Worm (Caenorhabditis elegans) whole organism, L3 larva: Measurements from ENCODE around the gene rpn-3.

Experiments
- R02D3.7 ChIP-seq: fragments of 150-350 bp; optimal IDR thresholded peaks from 2 replicates; lab custom pipeline; 2014; ENCODE audit warnings: missing biosample characterization, missing genetic modification characterization
- ZK546.5 ChIP-seq: sonication (generic microtip); optimal IDR thresholded peaks from 2 replicates; lab custom pipeline; 2017; ENCODE audit warnings: missing biosample characterization, missing genetic modification characterization
- aly-2 ChIP-seq: fragments of 150-350 bp; optimal IDR thresholded peaks from 2 replicates; lab custom pipeline; 2014; ENCODE audit warnings: missing biosample characterization, missing genetic modification characterization
- ama-1 ChIP-seq: fragments of 150-350 bp; optimal IDR thresholded peaks from 2 replicates; lab custom pipeline; 2018
- ceh-16 ChIP-seq: sonication (generic microtip); optimal IDR thresholded peaks from 2 replicates; lab custom pipeline; 2017; ENCODE audit warnings: missing biosample characterization, missing genetic modification characterization
- ceh-28 ChIP-seq: fragments of 150-350 bp; optimal IDR thresholded peaks from 2 replicates; lab custom pipeline; 2014; ENCODE audit warnings: missing biosample characterization, missing genetic modification reagents, missing genetic modification characterization
- ceh-82 ChIP-seq: fragments of 150-350 bp; optimal IDR thresholded peaks from 2 replicates; lab custom pipeline; 2014; ENCODE audit warnings: missing biosample characterization, missing genetic modification characterization
- ceh-9 ChIP-seq: sonication (generic microtip); optimal IDR thresholded peaks from 2 replicates; lab custom pipeline; 2018; ENCODE audit warnings: missing biosample characterization, missing genetic modification characterization
- daf-12 ChIP-seq: fragments of 150-350 bp; optimal IDR thresholded peaks from 2 replicates; lab custom pipeline; 2014; ENCODE audit warnings: missing biosample characterization, missing genetic modification reagents, missing genetic modification characterization
- egl-27 ChIP-seq: sonication (generic microtip); optimal IDR thresholded peaks from 4 replicates; lab custom pipeline; 2017; ENCODE audit warnings: missing biosample characterization, missing genetic modification reagents, missing genetic modification characterization
- egl-5 ChIP-seq: fragments of 150-350 bp; optimal IDR thresholded peaks from 2 replicates; lab custom pipeline; 2017; ENCODE audit warnings: missing biosample characterization, missing genetic modification reagents, missing genetic modification characterization, inconsistent platforms
- elt-1 ChIP-seq: fragments of 150-350 bp; optimal IDR thresholded peaks from 2 replicates; lab custom pipeline; 2014; ENCODE audit warnings: missing biosample characterization, missing genetic modification characterization
- elt-2 ChIP-seq: sonication (generic microtip); optimal IDR thresholded peaks from 2 replicates; lab custom pipeline; 2016; ENCODE audit warnings: missing genetic modification reagents, mild to moderate bottlenecking, missing genetic modification characterization, missing compliant biosample characterization
- elt-3 ChIP-seq, 3 experiments: fragments of 150-350 bp in 1 of 3; sonication (generic microtip) in 2 of 3; optimal IDR thresholded peaks; 2 replicates in 2 of 3; 4 replicates in 1 of 3; lab custom pipeline; 2014 to 2017; ENCODE audit warnings: missing biosample characterization in 3 of 3, missing genetic modification characterization in 3 of 3
- eor-1 ChIP-seq, 2 experiments: fragments of 150-350 bp; optimal IDR thresholded peaks; 2 replicates each; lab custom pipeline; 2014 to 2018; ENCODE audit warnings: missing biosample characterization in 2 of 2, missing genetic modification characterization in 2 of 2
- fkh-10 ChIP-seq: sonication (generic microtip); optimal IDR thresholded peaks from 2 replicates; lab custom pipeline; 2017; ENCODE audit warnings: missing biosample characterization, missing genetic modification reagents, missing genetic modification characterization
- fkh-2 ChIP-seq: fragments of 150-350 bp; optimal IDR thresholded peaks from 2 replicates; lab custom pipeline; 2014; ENCODE audit warnings: missing biosample characterization, missing genetic modification reagents, missing genetic modification characterization
- fos-1 ChIP-seq: fragments of 150-350 bp; optimal IDR thresholded peaks from 2 replicates; lab custom pipeline; 2014; ENCODE audit warnings: missing biosample characterization, missing genetic modification characterization
- hmg-11 ChIP-seq: sonication (generic microtip); optimal IDR thresholded peaks from 2 replicates; lab custom pipeline; 2016; ENCODE audit warnings: missing genetic modification characterization, missing compliant biosample characterization
- jun-1 ChIP-seq: fragments of 150-350 bp; optimal IDR thresholded peaks from 2 replicates; lab custom pipeline; 2014; ENCODE audit warnings: missing biosample characterization, missing genetic modification reagents, missing genetic modification characterization
- lin-15B ChIP-seq: fragments of 150-350 bp; optimal IDR thresholded peaks from 2 replicates; lab custom pipeline; 2014; ENCODE audit warnings: missing biosample characterization, missing genetic modification characterization
- lin-39 ChIP-seq: fragments of 150-350 bp; optimal IDR thresholded peaks from 2 replicates; lab custom pipeline; 2018; ENCODE audit warnings: missing biosample characterization, missing genetic modification reagents, missing genetic modification characterization
- lsy-12 ChIP-seq: sonication (generic microtip); optimal IDR thresholded peaks from 2 replicates; lab custom pipeline; 2016; ENCODE audit warnings: mild to moderate bottlenecking, missing genetic modification characterization, missing compliant biosample characterization
- mdl-1 ChIP-seq: fragments of 150-350 bp; optimal IDR thresholded peaks from 2 replicates; lab custom pipeline; 2014; ENCODE audit warnings: missing biosample characterization, missing genetic modification characterization
- mml-1 ChIP-seq: fragments of 150-350 bp; sonication (generic microtip); optimal IDR thresholded peaks from 3 replicates; lab custom pipeline; 2014; ENCODE audit warnings: missing biosample characterization, missing genetic modification characterization
- nfya-1 ChIP-seq: sonication (generic microtip); optimal IDR thresholded peaks from 2 replicates; lab custom pipeline; 2017; ENCODE audit warnings: missing genetic modification characterization, mild to moderate bottlenecking, missing compliant biosample characterization, antibody characterized with exemption, moderate library complexity; ENCODE audit not compliant: insufficient read depth
- nhr-11 ChIP-seq: fragments of 150-350 bp; optimal IDR thresholded peaks from 2 replicates; lab custom pipeline; 2014; ENCODE audit warnings: missing biosample characterization, missing genetic modification characterization
- nhr-12 ChIP-seq: fragments of 150-350 bp; optimal IDR thresholded peaks from 2 replicates; lab custom pipeline; 2014; ENCODE audit warnings: missing biosample characterization, missing genetic modification characterization
- nhr-23 ChIP-seq: fragments of 150-350 bp; optimal IDR thresholded peaks from 2 replicates; lab custom pipeline; 2014; ENCODE audit warnings: missing biosample characterization, missing genetic modification reagents, missing genetic modification characterization
- nhr-237 ChIP-seq: fragments of 150-350 bp; optimal IDR thresholded peaks from 2 replicates; lab custom pipeline; 2014; ENCODE audit warnings: missing biosample characterization, missing genetic modification characterization
- nhr-25 ChIP-seq: sonication (generic microtip); optimal IDR thresholded peaks from 2 replicates; lab custom pipeline; 2017; ENCODE audit warnings: missing biosample characterization, missing genetic modification characterization
- nhr-28 ChIP-seq: fragments of 150-350 bp; optimal IDR thresholded peaks from 2 replicates; lab custom pipeline; 2014; ENCODE audit warnings: missing biosample characterization, missing genetic modification characterization
- nhr-43 ChIP-seq: sonication (generic microtip); optimal IDR thresholded peaks from 2 replicates; lab custom pipeline; 2016; ENCODE audit warnings: mild to moderate bottlenecking, missing genetic modification characterization, missing compliant biosample characterization; ENCODE audit not compliant: poor library complexity, severe bottlenecking
- nhr-67 ChIP-seq: fragments of 150-350 bp; optimal IDR thresholded peaks from 2 replicates; lab custom pipeline; 2014; ENCODE audit warnings: missing biosample characterization, missing genetic modification characterization
- nhr-76 ChIP-seq: fragments of 150-350 bp; sonication (generic microtip); optimal IDR thresholded peaks from 5 replicates; lab custom pipeline; 2014; ENCODE audit warnings: missing biosample characterization, missing genetic modification characterization
- nhr-77 ChIP-seq: fragments of 150-350 bp; optimal IDR thresholded peaks from 2 replicates; lab custom pipeline; 2014; ENCODE audit warnings: missing biosample characterization, missing genetic modification characterization
- pha-4 ChIP-seq: fragments of 150-350 bp; optimal IDR thresholded peaks from 2 replicates; lab custom pipeline; 2014; ENCODE audit warnings: missing biosample characterization, missing genetic modification reagents, missing genetic modification characterization
- pqm-1 ChIP-seq: fragments of 150-350 bp; optimal IDR thresholded peaks from 2 replicates; lab custom pipeline; 2017; ENCODE audit warnings: missing biosample characterization, missing genetic modification characterization, inconsistent platforms
- sea-2 ChIP-seq: fragments of 150-350 bp; sonication (generic microtip); optimal IDR thresholded peaks from 4 replicates; lab custom pipeline; 2014; ENCODE audit warnings: missing biosample characterization, missing genetic modification reagents, missing genetic modification characterization
- skn-1 ChIP-seq: fragments of 150-350 bp; optimal IDR thresholded peaks from 2 replicates; lab custom pipeline; 2014; ENCODE audit warnings: missing biosample characterization, missing genetic modification characterization
- snpc-4 ChIP-seq: fragments of 150-350 bp; optimal IDR thresholded peaks from 2 replicates; lab custom pipeline; 2014; ENCODE audit warnings: missing biosample characterization, missing genetic modification characterization
- tbx-2 ChIP-seq: sonication (generic microtip); optimal IDR thresholded peaks from 2 replicates; lab custom pipeline; 2016; ENCODE audit warnings: mild to moderate bottlenecking, missing genetic modification characterization, missing compliant biosample characterization
- unc-39 ChIP-seq: sonication (generic microtip); optimal IDR thresholded peaks from 4 replicates; lab custom pipeline; 2017; ENCODE audit warnings: missing biosample characterization, missing genetic modification characterization
- unc-62 ChIP-seq: fragments of 150-350 bp; sonication (generic microtip); optimal IDR thresholded peaks from 4 replicates; lab custom pipeline; 2014; ENCODE audit warnings: missing biosample characterization, missing genetic modification reagents, missing genetic modification characterization
- zag-1 ChIP-seq: fragments of 150-350 bp; optimal IDR thresholded peaks from 2 replicates; lab custom pipeline; 2014; ENCODE audit warnings: missing biosample characterization, missing genetic modification characterization
- ztf-11 ChIP-seq: fragments of 150-350 bp; optimal IDR thresholded peaks from 2 replicates; lab custom pipeline; 2014; ENCODE audit warnings: missing biosample characterization, missing genetic modification characterization
- ztf-4 ChIP-seq: fragments of 150-350 bp; optimal IDR thresholded peaks from 2 replicates; lab custom pipeline; 2014; ENCODE audit warnings: missing biosample characterization, missing genetic modification characterization

rpn-3 gene

DNA sequence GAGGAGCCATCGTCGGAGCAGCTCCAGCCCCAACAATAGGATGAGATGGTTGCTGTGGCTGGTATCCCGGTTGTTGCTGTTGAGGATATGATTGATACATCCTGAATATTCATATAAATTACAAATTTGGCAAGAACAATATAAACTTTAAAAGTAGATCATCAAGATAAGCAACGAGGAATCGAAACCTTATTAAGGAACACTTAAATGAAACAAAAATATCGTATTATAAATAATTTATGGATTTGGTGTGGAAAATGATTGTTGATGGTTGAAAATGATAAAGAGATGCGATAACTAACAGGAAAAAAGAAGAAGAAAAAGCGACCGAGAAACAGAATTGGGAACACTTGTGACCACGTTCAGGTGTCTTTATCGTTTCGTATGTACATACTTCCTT, 7.8 kb upstream of the rpn-3 start, which contains the start of gene pqn-96:
TSS of gene pqn-96 (minus strand) at position 101 of the 400 bp plus-strand sequence.
- TF ChIP-seq egl-27 (tag; lab: Kevin White, UChicago) (no peak), nhr-76 (tag; lab: Kevin White, UChicago) (no peak), ztf-4 (tag; lab: Kevin White, UChicago) (no peak), fkh-10 (no peak), sea-2 (GFP tag; lab: Kevin White, UChicago) (no peak), nhr-67 (no peak), fos-1 (no peak), ceh-9 (no peak), ama-1 (lab: Kevin White, UChicago) (no peak), snpc-4 (tag; lab: Kevin White, UChicago) (no peak), nhr-43 (tag; lab: Kevin White, UChicago) (no peak), pha-4 (tag; lab: Kevin White, UChicago) (no peak), eor-1 (tag; optimal IDR thresholded peaks at IDR 0.05; lab: Kevin White, UChicago) (no peak), mml-1 (no peak), ceh-16 (no peak)

- no peak for TF ChIP-seq ceh-9
- TF ChIP-seq daf-12 (tag; lab: Kevin White, UChicago): no peak
- no peak for TF ChIP-seq zag-1 (tag; lab: Kevin White, UChicago)
- TF ChIP-seq nhr-28: no peak
- no peak for TF ChIP-seq egl-5 (tag; lab: Kevin White, UChicago)
- no peak for TF ChIP-seq ceh-28 (tag; lab: Kevin White, UChicago)
- TF ChIP-seq sea-2 (GFP tag; lab: Kevin White, UChicago): no peak
- peak; percentile 69 for TF ChIP-seq elt-2 (tag; lab: Kevin White, UChicago)
- no peak for TF ChIP-seq R02D3.7 (tag; lab: Kevin White, UChicago)
- TF ChIP-seq eor-1 (tag; optimal IDR thresholded peaks at IDR 0.05; lab: Kevin White, UChicago): peak in 1 of 2 experiments; percentile 71
- TF ChIP-seq skn-1 (tag; lab: Kevin White, UChicago): no peak
- TF ChIP-seq fos-1: peak; percentile 9
- TF ChIP-seq ama-1 (lab: Kevin White, UChicago): peak; percentile 99
- TF ChIP-seq lin-15B (tag; lab: Kevin White, UChicago): peak; percentile 53
- no peak for TF ChIP-seq unc-39
- TF ChIP-seq nhr-25 (tag; lab: Kevin White, UChicago): peak; percentile 73
- TF ChIP-seq nfya-1 (tag; lab: Kevin White, UChicago): peak; percentile 94
- TF ChIP-seq nhr-43 (tag; lab: Kevin White, UChicago): peak; percentile 52
- no peak for TF ChIP-seq egl-27 (tag; lab: Kevin White, UChicago)
- TF ChIP-seq hmg-11: peak; percentile 20
- TF ChIP-seq ceh-82 (tag; lab: Kevin White, UChicago): no peak
- no peak for TF ChIP-seq mml-1
- no peak for TF ChIP-seq fkh-2
- no peak for TF ChIP-seq nhr-77 (tag; lab: Kevin White, UChicago)
- TF ChIP-seq nhr-12 (tag; lab: Kevin White, UChicago): no peak
- peak; percentile 93 for TF ChIP-seq pha-4 (tag; lab: Kevin White, UChicago)
- no peak for TF ChIP-seq fkh-10
- no peak for TF ChIP-seq ztf-11
- TF ChIP-seq mdl-1 (tag; lab: Kevin White, UChicago): no peak
- TF ChIP-seq pqm-1 (tag; lab: Kevin White, UChicago): no peak
- TF ChIP-seq nhr-23: peak; percentile 31
- TF ChIP-seq jun-1 (tag; lab: Kevin White, UChicago): no peak
- peak; percentile 11 for TF ChIP-seq lin-39 (tag; lab: Kevin White, UChicago)
- TF ChIP-seq snpc-4 (tag; lab: Kevin White, UChicago): peak; percentile 33
- TF ChIP-seq nhr-76 (tag; lab: Kevin White, UChicago): no peak
- TF ChIP-seq nhr-11: no peak
- TF ChIP-seq lsy-12 (tag; lab: Kevin White, UChicago): peak; percentile 67
- peak; percentile 95 for TF ChIP-seq ztf-4 (tag; lab: Kevin White, UChicago)
- TF ChIP-seq nhr-67: no peak
- TF ChIP-seq aly-2: no peak
- TF ChIP-seq unc-62 (GFP tag; lab: Kevin White, UChicago): no peak
- peak; percentile 66 for TF ChIP-seq ceh-16
- TF ChIP-seq ZK546.5 (tag; lab: Kevin White, UChicago): no peak
- no peak for TF ChIP-seq nhr-237 (tag; lab: Kevin White, UChicago)
- TF ChIP-seq tbx-2 (tag; lab: Kevin White, UChicago): peak; percentile 81
- no peak for TF ChIP-seq elt-3 (tag; optimal IDR thresholded peaks at IDR 0.05; lab: Kevin White, UChicago)
- no peak for TF ChIP-seq elt-1 (tag; lab: Kevin White, UChicago)
These were observed 3.5 kb upstream of the rpn-3 start, which contains the start of gene ufbp-1 for ce11 chrIII:8443557-8444131. Gene ufbp-1 (minus strand): TSS chrIII:8443607.
